Worm (Caenorhabditis elegans) whole organism, mixed stage, embryonic: ENCODE measurements around the gene F29A7.4.

ENCODE experiments used
- blmp-1 ChIP-seq: fragments of 150-350 bp; optimal IDR thresholded peaks from 2 replicates; lab custom pipeline; 2014; ENCODE audit warnings: missing biosample characterization, missing genetic modification characterization
- ces-1 ChIP-seq: fragments of 150-350 bp; optimal IDR thresholded peaks from 2 replicates; lab custom pipeline; 2014; ENCODE audit warnings: missing biosample characterization, missing genetic modification reagents, missing genetic modification characterization
- elt-3 ChIP-seq: fragments of 150-350 bp; optimal IDR thresholded peaks from 2 replicates; lab custom pipeline; 2014; ENCODE audit warnings: missing biosample characterization, missing genetic modification characterization
- lsy-2 ChIP-seq: fragments of 150-350 bp; optimal IDR thresholded peaks from 2 replicates; lab custom pipeline; 2014; ENCODE audit warnings: missing biosample characterization, missing genetic modification characterization
- snpc-4 ChIP-seq: fragments of 150-350 bp; optimal IDR thresholded peaks from 2 replicates; lab custom pipeline; 2014; ENCODE audit warnings: missing biosample characterization, missing genetic modification characterization
- sptf-1 ChIP-seq: sonication (generic microtip); optimal IDR thresholded peaks from 2 replicates; lab custom pipeline; 2017; ENCODE audit warnings: mild to moderate bottlenecking, missing genetic modification characterization, moderate library complexity, missing compliant biosample characterization
- unc-120 ChIP-seq: sonication (generic microtip); optimal IDR thresholded peaks from 2 replicates; lab custom pipeline; 2017; ENCODE audit warnings: missing genetic modification characterization, missing compliant biosample characterization; ENCODE audit not compliant: poor library complexity, severe bottlenecking
- unc-62 ChIP-seq: fragments of 150-350 bp; optimal IDR thresholded peaks from 2 replicates; lab custom pipeline; 2014; ENCODE audit warnings: missing biosample characterization, missing genetic modification reagents, missing genetic modification characterization
- zip-8 ChIP-seq: fragments of 150-350 bp; optimal IDR thresholded peaks from 2 replicates; lab custom pipeline; 2014; ENCODE audit warnings: missing biosample characterization, missing genetic modification characterization

DNA sequence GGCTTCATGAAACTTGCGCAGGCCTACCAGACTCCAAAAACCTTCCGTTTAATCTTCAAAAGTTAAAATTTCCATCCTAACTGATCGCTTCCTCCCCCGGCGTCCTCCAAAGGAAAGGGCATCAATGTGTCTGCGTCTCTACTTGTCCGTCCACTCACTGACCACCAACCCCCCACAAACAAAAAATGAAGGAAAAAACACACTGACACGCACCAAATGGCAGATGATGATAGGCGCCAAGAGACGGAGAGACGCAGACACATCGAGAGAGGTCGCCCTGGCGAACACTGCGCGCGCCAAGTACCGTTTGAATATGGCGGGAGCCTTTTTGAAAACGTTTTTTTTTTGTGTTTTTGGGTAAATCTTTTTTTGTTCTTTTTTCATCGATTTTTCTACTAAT lies 15.1 kb upstream of the F29A7.4 start:
- TF ChIP-seq unc-120: no peak
- TF ChIP-seq ces-1: no peak
- TF ChIP-seq snpc-4 (tag; lab: Kevin White, UChicago): no peak
- TF ChIP-seq lsy-2 (tag; lab: Kevin White, UChicago): no peak
- TF ChIP-seq elt-3 (tag; lab: Kevin White, UChicago): no peak
- TF ChIP-seq blmp-1: no peak
- TF ChIP-seq unc-62: no peak
- TF ChIP-seq sptf-1: peak; percentile 4
- no peak for TF ChIP-seq zip-8 (tag; lab: Kevin White, UChicago)
